Worm (Caenorhabditis elegans) whole organism, young adult: ENCODE data around the gene K08E4.7.
A peak's percentile ranks its signal among the peaks of the same experiment; 100 is the strongest.

Experiments
- B0035.1 ChIP-seq: sonication (generic microtip); optimal IDR thresholded peaks from 2 replicates; lab custom pipeline; 2016; ENCODE audit warnings: missing genetic modification characterization, mild to moderate bottlenecking, missing compliant biosample characterization, missing genotype, missing genetic modification reagents
- B0336.3 ChIP-seq: fragments of 200-800 bp; sonication (Bioruptor generic); IDR thresholded peaks from 2 replicates; pipeline ENCODE4 v1.3.6; 2022; ENCODE audit warnings: missing genetic modification characterization, missing compliant biosample characterization
- D2030.7 ChIP-seq: fragments of 200-800 bp; sonication (Bioruptor generic); IDR thresholded peaks from 2 replicates; pipeline ENCODE4 v1.3.6; 2022; ENCODE audit warnings: missing genetic modification reagents, missing genetic modification characterization, missing compliant biosample characterization
- F22D6.2 ChIP-seq: sonication (generic microtip); optimal IDR thresholded peaks from 2 replicates; lab custom pipeline; 2016; ENCODE audit warnings: mild to moderate bottlenecking, missing genetic modification characterization, missing compliant biosample characterization
- F39B2.1 ChIP-seq: fragments of 200-800 bp; sonication (Bioruptor generic); IDR thresholded peaks from 2 replicates; pipeline ENCODE4 v1.3.6; 2022; ENCODE audit warnings: missing genetic modification reagents, missing genetic modification characterization, missing compliant biosample characterization
- F52B5.7 ChIP-seq: sonication (generic microtip); optimal IDR thresholded peaks from 2 replicates; lab custom pipeline; 2016; ENCODE audit warnings: mild to moderate bottlenecking, missing genetic modification characterization, missing compliant biosample characterization
- F55B11.4 ChIP-seq: sonication (generic microtip); optimal IDR thresholded peaks from 2 replicates; lab custom pipeline; 2016; ENCODE audit warnings: missing compliant biosample characterization, missing genetic modification characterization, borderline replicate concordance; ENCODE audit not compliant: insufficient read depth
- F57A8.1 ChIP-seq: fragments of 200-800 bp; sonication (Bioruptor generic); optimal IDR thresholded peaks from 2 replicates; lab custom pipeline; 2018; ENCODE audit warnings: mild to moderate bottlenecking, missing genetic modification characterization, moderate library complexity, missing compliant biosample characterization
- Y53F4B.3 ChIP-seq: fragments of 200-800 bp; sonication (Bioruptor generic); IDR thresholded peaks from 2 replicates; pipeline ENCODE4 v1.3.6; 2022; ENCODE audit warnings: missing genetic modification reagents, missing genetic modification characterization, missing compliant biosample characterization
- aptf-2 ChIP-seq: fragments of 200-800 bp; sonication (Bioruptor generic); conservative IDR thresholded peaks from 2 replicates; pipeline ENCODE4 v1.3.6; 2022; ENCODE audit warnings: missing genetic modification reagents, missing genetic modification characterization, missing compliant biosample characterization
- atf-7 ChIP-seq: sonication (generic microtip); optimal IDR thresholded peaks from 2 replicates; lab custom pipeline; 2017; ENCODE audit warnings: mild to moderate bottlenecking, missing genetic modification characterization, missing compliant biosample characterization
- athp-1 ChIP-seq: sonication (generic microtip); optimal IDR thresholded peaks from 2 replicates; lab custom pipeline; 2017; ENCODE audit warnings: mild to moderate bottlenecking, missing genetic modification characterization, missing compliant biosample characterization
- bed-2 ChIP-seq: fragments of 200-800 bp; sonication (Bioruptor generic); IDR thresholded peaks from 2 replicates; pipeline ENCODE4 v1.3.6; 2022; ENCODE audit warnings: missing genetic modification reagents, missing genetic modification characterization, missing compliant biosample characterization
- ccch-3 ChIP-seq: fragments of 200-800 bp; sonication (Bioruptor generic); optimal IDR thresholded peaks from 2 replicates; lab custom pipeline; 2018; ENCODE audit warnings: mild to moderate bottlenecking, missing genetic modification characterization, missing compliant biosample characterization
- cebp-1 ChIP-seq, 2 experiments: fragments of 200-800 bp in 1 of 2; sonication (Bioruptor generic) in 1 of 2; sonication (generic microtip) in 1 of 2; IDR thresholded peaks in 1 of 2; optimal IDR thresholded peaks in 1 of 2; 2 replicates each; pipeline versions ENCODE4 v1.3.6 to Lab custom; 2017 to 2022; ENCODE audit warnings: missing compliant biosample characterization in 2 of 2, missing genetic modification characterization in 2 of 2, mild to moderate bottlenecking in 1 of 2, missing genetic modification reagents in 1 of 2, moderate library complexity in 1 of 2
- ceh-27 ChIP-seq: fragments of 200-800 bp; sonication (Bioruptor generic); optimal IDR thresholded peaks from 2 replicates; lab custom pipeline; 2018; ENCODE audit warnings: mild to moderate bottlenecking, missing genetic modification characterization, moderate library complexity, missing compliant biosample characterization
- chd-7 ChIP-seq: sonication (generic microtip); optimal IDR thresholded peaks from 2 replicates; lab custom pipeline; 2016; ENCODE audit warnings: mild to moderate bottlenecking, missing genetic modification characterization, moderate library complexity, missing compliant biosample characterization
- dox-1 ChIP-seq: fragments of 200-800 bp; sonication (Bioruptor generic); IDR thresholded peaks from 2 replicates; pipeline ENCODE4 v1.3.6; 2022; ENCODE audit warnings: missing genetic modification reagents, missing genetic modification characterization, missing compliant biosample characterization
- dpl-1 ChIP-seq: fragments of 150-350 bp; optimal IDR thresholded peaks from 2 replicates; lab custom pipeline; 2014; ENCODE audit warnings: missing biosample characterization, missing genetic modification reagents, missing genetic modification characterization
- efl-1 ChIP-seq: fragments of 150-350 bp; optimal IDR thresholded peaks from 2 replicates; lab custom pipeline; 2014; ENCODE audit warnings: missing biosample characterization, missing genetic modification reagents, missing genetic modification characterization
- egl-44 ChIP-seq: fragments of 200-800 bp; sonication (Bioruptor generic); IDR thresholded peaks from 2 replicates; pipeline ENCODE4 v1.3.6; 2022; ENCODE audit warnings: missing genetic modification reagents, missing genetic modification characterization, missing compliant biosample characterization
- egrh-3 ChIP-seq: fragments of 200-800 bp; sonication (Bioruptor generic); IDR thresholded peaks from 2 replicates; pipeline ENCODE4 v1.3.6; 2022; ENCODE audit warnings: missing genetic modification reagents, missing genetic modification characterization, missing compliant biosample characterization
- ekl-4 ChIP-seq: fragments of 200-800 bp; sonication (Bioruptor generic); IDR thresholded peaks from 2 replicates; pipeline ENCODE4 v1.3.6; 2022; ENCODE audit warnings: missing genetic modification reagents, missing genetic modification characterization, missing compliant biosample characterization
- ets-4 ChIP-seq: fragments of 200-800 bp; sonication (Bioruptor generic); optimal IDR thresholded peaks from 2 replicates; lab custom pipeline; 2018; ENCODE audit warnings: mild to moderate bottlenecking, missing genetic modification characterization, missing compliant biosample characterization
- hsf-1 ChIP-seq: fragments of 200-800 bp; sonication (Bioruptor generic); IDR thresholded peaks from 2 replicates; pipeline ENCODE4 v1.3.6; 2022; ENCODE audit warnings: missing genetic modification reagents, missing genetic modification characterization, missing compliant biosample characterization
- lag-1 ChIP-seq: fragments of 200-800 bp; sonication (Bioruptor generic); IDR thresholded peaks from 2 replicates; pipeline ENCODE4 v1.3.6; 2022; ENCODE audit warnings: missing genetic modification reagents, missing genetic modification characterization, missing compliant biosample characterization
- let-607 ChIP-seq, 2 experiments: fragments of 200-800 bp in 1 of 2; sonication (Bioruptor generic) in 1 of 2; sonication (generic microtip) in 1 of 2; optimal IDR thresholded peaks; 2 replicates each; lab custom pipeline; 2016 to 2018; ENCODE audit warnings: mild to moderate bottlenecking in 2 of 2, missing compliant biosample characterization in 2 of 2, missing genetic modification characterization in 2 of 2, moderate library complexity in 2 of 2, missing genotype in 1 of 2
- lin-54 ChIP-seq: fragments of 200-800 bp; sonication (Bioruptor generic); optimal IDR thresholded peaks from 2 replicates; lab custom pipeline; 2018; ENCODE audit warnings: mild to moderate bottlenecking, missing genetic modification characterization, missing compliant biosample characterization
- madf-6 ChIP-seq: fragments of 200-800 bp; sonication (Bioruptor generic); IDR thresholded peaks from 2 replicates; pipeline ENCODE4 v1.3.6; 2022; ENCODE audit warnings: missing genetic modification reagents, missing genetic modification characterization, missing compliant biosample characterization
- madf-8 ChIP-seq: fragments of 200-800 bp; sonication (Bioruptor generic); conservative IDR thresholded peaks from 2 replicates; pipeline ENCODE4 v1.3.6; 2022; ENCODE audit warnings: missing genetic modification reagents, missing genetic modification characterization, missing compliant biosample characterization
- mcd-1 ChIP-seq: fragments of 200-800 bp; sonication (Bioruptor generic); IDR thresholded peaks from 2 replicates; pipeline ENCODE4 v1.3.6; 2022; ENCODE audit warnings: missing genetic modification reagents, missing genetic modification characterization, missing compliant biosample characterization
- nhr-90 ChIP-seq: sonication (generic microtip); optimal IDR thresholded peaks from 2 replicates; lab custom pipeline; 2016; ENCODE audit warnings: missing genotype, mild to moderate bottlenecking, missing genetic modification characterization, missing compliant biosample characterization
- pbrm-1 ChIP-seq: fragments of 200-800 bp; sonication (Bioruptor generic); IDR thresholded peaks from 2 replicates; pipeline ENCODE4 v1.3.6; 2022; ENCODE audit warnings: missing genetic modification reagents, missing genetic modification characterization, missing compliant biosample characterization
- rcor-1 ChIP-seq: fragments of 200-800 bp; sonication (Bioruptor generic); IDR thresholded peaks from 2 replicates; pipeline ENCODE4 v1.3.6; 2022; ENCODE audit warnings: missing genetic modification reagents, missing genetic modification characterization, missing compliant biosample characterization
- repo-1 ChIP-seq: sonication (generic microtip); optimal IDR thresholded peaks from 2 replicates; lab custom pipeline; 2017; ENCODE audit warnings: mild to moderate bottlenecking, missing genetic modification characterization, missing compliant biosample characterization
- rpc-1 ChIP-seq, 2 experiments: fragments of 150-350 bp in 1 of 2; sonication (generic microtip) in 1 of 2; optimal IDR thresholded peaks; 2 replicates each; lab custom pipeline; 2014 to 2018; ENCODE audit warnings: missing biosample characterization in 1 of 2, missing genetic modification characterization in 1 of 2, missing genetic modification reagents in 1 of 2, missing genotype in 1 of 2
- snpc-1.3 ChIP-seq: sonication (generic microtip); optimal IDR thresholded peaks from 2 replicates; lab custom pipeline; 2017; ENCODE audit warnings: missing genetic modification characterization, mild to moderate bottlenecking, missing compliant biosample characterization, antibody characterized with exemption, moderate library complexity, missing genotype, missing genetic modification reagents; ENCODE audit not compliant: insufficient read depth
- somi-1 ChIP-seq: fragments of 200-800 bp; sonication (Bioruptor generic); optimal IDR thresholded peaks from 2 replicates; lab custom pipeline; 2018; ENCODE audit warnings: mild to moderate bottlenecking, missing genetic modification characterization, missing compliant biosample characterization
- tbp1 ChIP-seq: fragments of 200-800 bp; sonication (Bioruptor generic); optimal IDR thresholded peaks from 2 replicates; lab custom pipeline; 2018; ENCODE audit warnings: mild to moderate bottlenecking, missing genetic modification characterization, missing compliant biosample characterization
- tbx-9 ChIP-seq: sonication (generic microtip); optimal IDR thresholded peaks from 2 replicates; lab custom pipeline; 2016; ENCODE audit warnings: borderline replicate concordance, missing genetic modification characterization, inconsistent platforms, missing compliant biosample characterization
- unc-62 ChIP-seq: fragments of 150-350 bp; optimal IDR thresholded peaks from 2 replicates; lab custom pipeline; 2014; ENCODE audit warnings: missing biosample characterization, missing genetic modification reagents, missing genetic modification characterization
- xnd-1 ChIP-seq: sonication (generic microtip); optimal IDR thresholded peaks from 2 replicates; lab custom pipeline; 2016; ENCODE audit warnings: missing genotype, missing genetic modification reagents, missing genetic modification characterization, missing compliant biosample characterization
- ztf-22 ChIP-seq: fragments of 200-800 bp; sonication (Bioruptor generic); optimal IDR thresholded peaks from 2 replicates; lab custom pipeline; 2018; ENCODE audit warnings: mild to moderate bottlenecking, missing genetic modification characterization, moderate library complexity, missing compliant biosample characterization
- ztf-28 ChIP-seq: fragments of 200-800 bp; sonication (Bioruptor generic); IDR thresholded peaks from 2 replicates; pipeline ENCODE4 v1.3.6; 2022; ENCODE audit warnings: missing genetic modification reagents, missing genetic modification characterization, missing compliant biosample characterization
- ztf-3 ChIP-seq: fragments of 200-800 bp; sonication (Bioruptor generic); optimal IDR thresholded peaks from 2 replicates; lab custom pipeline; 2018; ENCODE audit warnings: mild to moderate bottlenecking, missing genetic modification characterization, missing compliant biosample characterization

K08E4.7 gene

ce11 chrIV:12031003-12031402, 44.6 kb upstream of the K08E4.7 start, which contains the start of the genes T12G3.6 and mrpl-51:
Gene T12G3.6, minus strand, starts transcription at chrIV:12031271.
Gene mrpl-51, plus strand, starts transcription at chrIV:12031324.
- peak; percentile 45 for TF ChIP-seq xnd-1 (tag; lab: Kevin White, UChicago)
- no peak for TF ChIP-seq aptf-2 (GFP tag; lab: Robert Waterston, UW)
- TF ChIP-seq lin-54, result peak; percentile 21
- TF ChIP-seq tbp1 (GFP tag; lab: Kevin White, UChicago), result no peak
- TF ChIP-seq madf-6 (GFP tag; lab: Robert Waterston, UW), result peak; percentile 78
- no peak for TF ChIP-seq B0336.3 (GFP tag; lab: Robert Waterston, UW)
- peak; percentile 22; the same call in 1 of the 2 replicates for TF ChIP-seq D2030.7
- peak; percentile 73 for TF ChIP-seq efl-1 (GFP tag; lab: Kevin White, UChicago)
- TF ChIP-seq ztf-28 (GFP tag; lab: Robert Waterston, UW), result no peak
- no peak for TF ChIP-seq pbrm-1 (GFP tag; lab: Robert Waterston, UW)
- peak; percentile 36 for TF ChIP-seq madf-8 (GFP tag; lab: Robert Waterston, UW)
- TF ChIP-seq lag-1 (GFP tag; lab: Robert Waterston, UW), result no peak
- TF ChIP-seq tbx-9 (tag; lab: Kevin White, UChicago), result no peak

- TF ChIP-seq egl-44 (peak; percentile 86), madf-8 (GFP tag; lab: Robert Waterston, UW) (no peak), D2030.7 (no peak), bed-2 (no peak), ztf-28 (GFP tag; lab: Robert Waterston, UW) (no peak), madf-6 (GFP tag; lab: Robert Waterston, UW) (no peak), ztf-22 (GFP tag; lab: Kevin White, UChicago) (peak; percentile 84), Y53F4B.3 (GFP tag; lab: Robert Waterston, UW) (no peak), ceh-27 (GFP tag; lab: Kevin White, UChicago) (peak; percentile 90), ets-4 (GFP tag; lab: Kevin White, UChicago) (peak; percentile 90), nhr-90 (peak; percentile 71), atf-7 (peak; percentile 98), hsf-1 (GFP tag; lab: Robert Waterston, UW) (peak; percentile 92), ztf-3 (GFP tag; lab: Kevin White, UChicago) (peak; percentile 58), dox-1 (peak; percentile 86), B0336.3 (GFP tag; lab: Robert Waterston, UW) (peak; percentile 95), cebp-1 (GFP tag; IDR thresholded peaks at IDR 0.05; lab: Robert Waterston, UW) (peak; percentile 63; the same call in 1 of the 2 replicates), cebp-1 (tag; optimal IDR thresholded peaks at IDR 0.05; lab: Kevin White, UChicago) (peak; percentile 88), athp-1 (tag; lab: Kevin White, UChicago) (peak; percentile 84), ekl-4 (GFP tag; lab: Robert Waterston, UW) (peak; percentile 80), repo-1 (tag; lab: Kevin White, UChicago) (peak; percentile 79), F55B11.4 (tag; lab: Kevin White, UChicago) (no peak), mcd-1 (GFP tag; lab: Robert Waterston, UW) (peak; percentile 76), rcor-1 (no peak), chd-7 (tag; lab: Kevin White, UChicago) (peak; percentile 84), rpc-1 (optimal IDR thresholded peaks at IDR 0.05; lab: Kevin White, UChicago) (no peak), rpc-1 (tag; optimal IDR thresholded peaks at IDR 0.05; lab: Kevin White, UChicago) (no peak), F39B2.1 (no peak), snpc-1.3 (tag; lab: Kevin White, UChicago) (no peak), F22D6.2 (tag; lab: Kevin White, UChicago) (peak; percentile 71), dpl-1 (GFP tag; lab: Kevin White, UChicago) (no peak), B0035.1 (tag; lab: Kevin White, UChicago) (peak; percentile 64), F57A8.1 (GFP tag; lab: Kevin White, UChicago) (no peak), let-607 (tag; optimal IDR thresholded peaks at IDR 0.05; lab: Kevin White, UChicago) (peak; percentile 27 to 87), F52B5.7 (tag; lab: Kevin White, UChicago) (no peak), egrh-3 (GFP tag; lab: Robert Waterston, UW) (peak; percentile 17; the same call in 1 of the 2 replicates), unc-62 (GFP tag; lab: Kevin White, UChicago) (peak; percentile 36), somi-1 (GFP tag; lab: Kevin White, UChicago) (peak; percentile 86), ccch-3 (GFP tag; lab: Kevin White, UChicago) (no peak)
Observed at ce11 chrIV:12032383-12032782, 43.2 kb upstream of the K08E4.7 start.
